Worm (Caenorhabditis elegans) whole organism, young adult: ENCODE data around the gene F37H8.5.
A peak's percentile ranks its signal among the peaks of the same experiment; 100 is the strongest.

ENCODE experiments used
- F10E7.11 ChIP-seq: sonication (generic microtip); optimal IDR thresholded peaks from 2 replicates; lab custom pipeline; 2017; ENCODE audit warnings: mild to moderate bottlenecking, missing genetic modification characterization, moderate library complexity, missing compliant biosample characterization
- F22D6.2 ChIP-seq: sonication (generic microtip); optimal IDR thresholded peaks from 2 replicates; lab custom pipeline; 2016; ENCODE audit warnings: mild to moderate bottlenecking, missing genetic modification characterization, missing compliant biosample characterization
- F33H1.4 ChIP-seq: fragments of 200-800 bp; sonication (Bioruptor generic); IDR thresholded peaks from 2 replicates; pipeline ENCODE4 v1.3.6; 2022; ENCODE audit warnings: missing genetic modification reagents, missing genetic modification characterization, missing compliant biosample characterization
- F39B2.1 ChIP-seq: fragments of 200-800 bp; sonication (Bioruptor generic); IDR thresholded peaks from 2 replicates; pipeline ENCODE4 v1.3.6; 2022; ENCODE audit warnings: missing genetic modification reagents, missing genetic modification characterization, missing compliant biosample characterization
- F49E8.2 ChIP-seq: sonication (generic microtip); optimal IDR thresholded peaks from 3 replicates; lab custom pipeline; 2017; ENCODE audit warnings: missing genetic modification characterization, mild to moderate bottlenecking, missing compliant biosample characterization, antibody characterized with exemption, moderate library complexity; ENCODE audit not compliant: insufficient read depth
- F57A8.1 ChIP-seq: fragments of 200-800 bp; sonication (Bioruptor generic); optimal IDR thresholded peaks from 2 replicates; lab custom pipeline; 2018; ENCODE audit warnings: mild to moderate bottlenecking, missing genetic modification characterization, moderate library complexity, missing compliant biosample characterization
- K12H6.12 ChIP-seq: fragments of 200-800 bp; sonication (Bioruptor generic); optimal IDR thresholded peaks from 2 replicates; lab custom pipeline; 2018; ENCODE audit warnings: mild to moderate bottlenecking, missing genetic modification characterization, missing compliant biosample characterization
- T26A5.8 ChIP-seq: sonication (generic microtip); optimal IDR thresholded peaks from 2 replicates; lab custom pipeline; 2016; ENCODE audit warnings: missing genetic modification characterization, missing compliant biosample characterization
- Y53F4B.3 ChIP-seq: fragments of 200-800 bp; sonication (Bioruptor generic); IDR thresholded peaks from 2 replicates; pipeline ENCODE4 v1.3.6; 2022; ENCODE audit warnings: missing genetic modification reagents, missing genetic modification characterization, missing compliant biosample characterization
- Y56A3A.18 ChIP-seq: fragments of 200-800 bp; sonication (Bioruptor generic); IDR thresholded peaks from 2 replicates; pipeline ENCODE4 v1.3.6; 2022; ENCODE audit warnings: missing genetic modification reagents, missing genetic modification characterization, missing compliant biosample characterization
- Y67H2A.10 ChIP-seq: fragments of 200-800 bp; sonication (Bioruptor generic); conservative IDR thresholded peaks from 2 replicates; pipeline ENCODE4 v1.3.6; 2022; ENCODE audit warnings: missing genetic modification reagents, missing genetic modification characterization, missing compliant biosample characterization
- Y79H2A.3 ChIP-seq: fragments of 200-800 bp; sonication (Bioruptor generic); conservative IDR thresholded peaks from 2 replicates; pipeline ENCODE4 v1.3.6; 2022; ENCODE audit warnings: missing genetic modification reagents, missing genetic modification characterization, missing compliant biosample characterization
- Y95B8A.8 ChIP-seq: fragments of 200-800 bp; sonication (Bioruptor generic); IDR thresholded peaks from 2 replicates; pipeline ENCODE4 v1.3.6; 2022; ENCODE audit warnings: missing genetic modification reagents, missing genetic modification characterization, missing compliant biosample characterization
- aptf-3 ChIP-seq: fragments of 200-800 bp; sonication (Bioruptor generic); IDR thresholded peaks from 2 replicates; pipeline ENCODE4 v1.3.6; 2022; ENCODE audit warnings: missing genetic modification characterization, missing compliant biosample characterization
- attf-3 ChIP-seq: fragments of 200-800 bp; sonication (Bioruptor generic); conservative IDR thresholded peaks from 2 replicates; pipeline ENCODE4 v1.3.6; 2022; ENCODE audit warnings: missing genetic modification reagents, missing genetic modification characterization, missing compliant biosample characterization
- cebp-1 ChIP-seq, 2 experiments: fragments of 200-800 bp in 1 of 2; sonication (Bioruptor generic) in 1 of 2; sonication (generic microtip) in 1 of 2; IDR thresholded peaks in 1 of 2; optimal IDR thresholded peaks in 1 of 2; 2 replicates each; pipeline versions ENCODE4 v1.3.6 to Lab custom; 2017 to 2022; ENCODE audit warnings: missing compliant biosample characterization in 2 of 2, missing genetic modification characterization in 2 of 2, mild to moderate bottlenecking in 1 of 2, missing genetic modification reagents in 1 of 2, moderate library complexity in 1 of 2
- cebp-2 ChIP-seq: fragments of 200-800 bp; sonication (Bioruptor generic); IDR thresholded peaks from 2 replicates; pipeline ENCODE4 v1.3.6; 2022; ENCODE audit warnings: missing genetic modification characterization, missing compliant biosample characterization
- ceh-79 ChIP-seq: sonication (generic microtip); optimal IDR thresholded peaks from 2 replicates; lab custom pipeline; 2017; ENCODE audit warnings: mild to moderate bottlenecking, missing genetic modification characterization, missing compliant biosample characterization
- dpff-1 ChIP-seq: sonication (generic microtip); optimal IDR thresholded peaks from 2 replicates; lab custom pipeline; 2017; ENCODE audit warnings: mild to moderate bottlenecking, missing genetic modification characterization, missing compliant biosample characterization
- efl-1 ChIP-seq: fragments of 150-350 bp; optimal IDR thresholded peaks from 2 replicates; lab custom pipeline; 2014; ENCODE audit warnings: missing biosample characterization, missing genetic modification reagents, missing genetic modification characterization
- egl-18 ChIP-seq: fragments of 200-800 bp; sonication (Bioruptor generic); IDR thresholded peaks from 2 replicates; pipeline ENCODE4 v1.3.6; 2022; ENCODE audit warnings: missing genetic modification reagents, missing genetic modification characterization, missing compliant biosample characterization
- ets-4 ChIP-seq: fragments of 200-800 bp; sonication (Bioruptor generic); optimal IDR thresholded peaks from 2 replicates; lab custom pipeline; 2018; ENCODE audit warnings: mild to moderate bottlenecking, missing genetic modification characterization, missing compliant biosample characterization
- fkh-3 ChIP-seq: sonication (generic microtip); optimal IDR thresholded peaks from 2 replicates; lab custom pipeline; 2016; ENCODE audit warnings: mild to moderate bottlenecking, missing genetic modification characterization, missing compliant biosample characterization
- gei-17 ChIP-seq: fragments of 200-800 bp; sonication (Bioruptor generic); optimal IDR thresholded peaks from 2 replicates; lab custom pipeline; 2018; ENCODE audit warnings: mild to moderate bottlenecking, missing genetic modification characterization, missing compliant biosample characterization
- hlh-26 ChIP-seq: fragments of 200-800 bp; sonication (Bioruptor generic); conservative IDR thresholded peaks from 2 replicates; pipeline ENCODE4 v1.3.6; 2022; ENCODE audit warnings: missing genetic modification reagents, missing genetic modification characterization, missing compliant biosample characterization
- hmg-1.2 ChIP-seq: fragments of 200-800 bp; sonication (Bioruptor generic); IDR thresholded peaks from 2 replicates; pipeline ENCODE4 v1.3.6; 2022; ENCODE audit warnings: missing genetic modification reagents, missing genetic modification characterization, missing compliant biosample characterization
- hmg-20 ChIP-seq: fragments of 200-800 bp; sonication (Bioruptor generic); IDR thresholded peaks from 2 replicates; pipeline ENCODE4 v1.3.6; 2022; ENCODE audit warnings: missing genetic modification reagents, missing genetic modification characterization, missing compliant biosample characterization
- hrde-1 ChIP-seq: sonication (generic microtip); optimal IDR thresholded peaks from 2 replicates; lab custom pipeline; 2016; ENCODE audit warnings: missing genetic modification characterization, mild to moderate bottlenecking, missing compliant biosample characterization, moderate library complexity, missing genotype, missing genetic modification reagents, borderline replicate concordance
- lin-26 ChIP-seq: fragments of 200-800 bp; sonication (Bioruptor generic); IDR thresholded peaks from 2 replicates; pipeline ENCODE4 v1.3.6; 2022; ENCODE audit warnings: missing genetic modification reagents, missing genetic modification characterization, missing compliant biosample characterization
- lin-40 ChIP-seq: sonication (generic microtip); optimal IDR thresholded peaks from 2 replicates; lab custom pipeline; 2016; ENCODE audit warnings: missing genetic modification characterization, mild to moderate bottlenecking, missing compliant biosample characterization, missing genotype, missing genetic modification reagents
- madf-10 ChIP-seq: sonication (generic microtip); optimal IDR thresholded peaks from 2 replicates; lab custom pipeline; 2016; ENCODE audit warnings: mild to moderate bottlenecking, missing genetic modification characterization, missing compliant biosample characterization
- madf-3 ChIP-seq: fragments of 200-800 bp; sonication (Bioruptor generic); IDR thresholded peaks from 2 replicates; pipeline ENCODE4 v1.3.6; 2022; ENCODE audit warnings: missing genetic modification reagents, missing genetic modification characterization, missing compliant biosample characterization
- mxl-1 ChIP-seq: sonication (generic microtip); optimal IDR thresholded peaks from 2 replicates; lab custom pipeline; 2016; ENCODE audit warnings: missing genetic modification characterization, missing compliant biosample characterization
- nfya-2 ChIP-seq: fragments of 200-800 bp; sonication (Bioruptor generic); IDR thresholded peaks from 2 replicates; pipeline ENCODE4 v1.3.6; 2022; ENCODE audit warnings: missing genetic modification reagents, missing genetic modification characterization, missing compliant biosample characterization
- nhr-80 ChIP-seq: sonication (generic microtip); optimal IDR thresholded peaks from 2 replicates; lab custom pipeline; 2016; ENCODE audit warnings: missing genetic modification characterization, missing compliant biosample characterization
- rcor-1 ChIP-seq: fragments of 200-800 bp; sonication (Bioruptor generic); IDR thresholded peaks from 2 replicates; pipeline ENCODE4 v1.3.6; 2022; ENCODE audit warnings: missing genetic modification reagents, missing genetic modification characterization, missing compliant biosample characterization
- rpc-1 ChIP-seq, 2 experiments: fragments of 150-350 bp in 1 of 2; sonication (generic microtip) in 1 of 2; optimal IDR thresholded peaks; 2 replicates each; lab custom pipeline; 2014 to 2018; ENCODE audit warnings: missing biosample characterization in 1 of 2, missing genetic modification characterization in 1 of 2, missing genetic modification reagents in 1 of 2, missing genotype in 1 of 2
- snpc-1.3 ChIP-seq: sonication (generic microtip); optimal IDR thresholded peaks from 2 replicates; lab custom pipeline; 2017; ENCODE audit warnings: missing genetic modification characterization, mild to moderate bottlenecking, missing compliant biosample characterization, antibody characterized with exemption, moderate library complexity, missing genotype, missing genetic modification reagents; ENCODE audit not compliant: insufficient read depth
- somi-1 ChIP-seq: fragments of 200-800 bp; sonication (Bioruptor generic); optimal IDR thresholded peaks from 2 replicates; lab custom pipeline; 2018; ENCODE audit warnings: mild to moderate bottlenecking, missing genetic modification characterization, missing compliant biosample characterization
- sptf-2 ChIP-seq: fragments of 200-800 bp; sonication (Bioruptor generic); optimal IDR thresholded peaks from 2 replicates; lab custom pipeline; 2018; ENCODE audit warnings: mild to moderate bottlenecking, missing genetic modification characterization, missing compliant biosample characterization
- tbx-9 ChIP-seq: sonication (generic microtip); optimal IDR thresholded peaks from 2 replicates; lab custom pipeline; 2016; ENCODE audit warnings: borderline replicate concordance, missing genetic modification characterization, inconsistent platforms, missing compliant biosample characterization
- unc-130 ChIP-seq: sonication (generic microtip); optimal IDR thresholded peaks from 2 replicates; lab custom pipeline; 2016; ENCODE audit warnings: missing genetic modification reagents, missing genetic modification characterization, missing compliant biosample characterization
- unc-62 ChIP-seq: fragments of 150-350 bp; optimal IDR thresholded peaks from 2 replicates; lab custom pipeline; 2014; ENCODE audit warnings: missing biosample characterization, missing genetic modification reagents, missing genetic modification characterization
- xnd-1 ChIP-seq: sonication (generic microtip); optimal IDR thresholded peaks from 2 replicates; lab custom pipeline; 2016; ENCODE audit warnings: missing genotype, missing genetic modification reagents, missing genetic modification characterization, missing compliant biosample characterization
- zim-3 ChIP-seq: sonication (generic microtip); optimal IDR thresholded peaks from 2 replicates; lab custom pipeline; 2017; ENCODE audit warnings: mild to moderate bottlenecking, missing genetic modification characterization, moderate library complexity, missing compliant biosample characterization
- ztf-22 ChIP-seq: fragments of 200-800 bp; sonication (Bioruptor generic); optimal IDR thresholded peaks from 2 replicates; lab custom pipeline; 2018; ENCODE audit warnings: mild to moderate bottlenecking, missing genetic modification characterization, moderate library complexity, missing compliant biosample characterization
- ztf-26 ChIP-seq: sonication (generic microtip); optimal IDR thresholded peaks from 2 replicates; lab custom pipeline; 2017; ENCODE audit warnings: missing genetic modification characterization, missing compliant biosample characterization
- ztf-3 ChIP-seq: fragments of 200-800 bp; sonication (Bioruptor generic); optimal IDR thresholded peaks from 2 replicates; lab custom pipeline; 2018; ENCODE audit warnings: mild to moderate bottlenecking, missing genetic modification characterization, missing compliant biosample characterization

Gene F37H8.5

ce11 chrII:11224045-11224481 lies 36.1 kb downstream of the F37H8.5 start (continued):
- TF ChIP-seq ztf-22 (GFP tag; lab: Kevin White, UChicago) (no peak), zim-3 (tag; lab: Kevin White, UChicago) (no peak), rpc-1 (optimal IDR thresholded peaks at IDR 0.05; lab: Kevin White, UChicago) (no peak), rpc-1 (tag; optimal IDR thresholded peaks at IDR 0.05; lab: Kevin White, UChicago) (peak; percentile 24), tbx-9 (tag; lab: Kevin White, UChicago) (peak; percentile 11), somi-1 (GFP tag; lab: Kevin White, UChicago) (peak; percentile 3), unc-130 (peak; percentile 33), F49E8.2 (tag; lab: Kevin White, UChicago) (peak; percentile 88), F22D6.2 (tag; lab: Kevin White, UChicago) (no peak), T26A5.8 (no peak), sptf-2 (no peak), ets-4 (GFP tag; lab: Kevin White, UChicago) (peak; percentile 74), hmg-1.2 (peak; percentile 98), egl-18 (GFP tag; lab: Robert Waterston, UW) (no peak), dpff-1 (tag; lab: Kevin White, UChicago) (peak; percentile 68), ceh-79 (tag; lab: Kevin White, UChicago) (no peak), rcor-1 (GFP tag; lab: Robert Waterston, UW) (peak; percentile 91), F39B2.1 (GFP tag; lab: Robert Waterston, UW) (no peak), Y67H2A.10 (no peak), madf-10 (peak; percentile 66), mxl-1 (tag; lab: Kevin White, UChicago) (no peak), ztf-26 (tag; lab: Kevin White, UChicago) (no peak), snpc-1.3 (tag; lab: Kevin White, UChicago) (peak; percentile 95), F57A8.1 (no peak), hmg-20 (GFP tag; lab: Robert Waterston, UW) (peak; percentile 68; the same call in 1 of the 2 replicates), hlh-26 (no peak), Y56A3A.18 (GFP tag; lab: Robert Waterston, UW) (peak; percentile 66; the same call in 1 of the 2 replicates), ztf-3 (no peak), fkh-3 (tag; lab: Kevin White, UChicago) (no peak), Y79H2A.3 (GFP tag; lab: Robert Waterston, UW) (0 out of 2 replicates have a peak, but pooled peaks have one; percentile 67), unc-62 (no peak), aptf-3 (GFP tag; lab: Robert Waterston, UW) (0 out of 2 replicates have a peak, but pooled peaks have one; percentile 9), lin-40 (tag; lab: Kevin White, UChicago) (peak; percentile 81), cebp-2 (GFP tag; lab: Robert Waterston, UW) (no peak), Y53F4B.3 (no peak), F10E7.11 (tag; lab: Kevin White, UChicago) (no peak), nhr-80 (tag; lab: Kevin White, UChicago) (peak; percentile 60), lin-26 (GFP tag; lab: Robert Waterston, UW) (peak; percentile 64; the same call in 1 of the 2 replicates), madf-3 (GFP tag; lab: Robert Waterston, UW) (peak; percentile 76; the same call in 1 of the 2 replicates), K12H6.12 (tag; lab: Kevin White, UChicago) (peak; percentile 38), F33H1.4 (GFP tag; lab: Robert Waterston, UW) (peak; percentile 74), hrde-1 (tag; lab: Kevin White, UChicago) (peak; percentile 32), gei-17 (peak; percentile 78), efl-1 (GFP tag; lab: Kevin White, UChicago) (peak; percentile 40), nfya-2 (GFP tag; lab: Robert Waterston, UW) (no peak), xnd-1 (peak; percentile 82), Y95B8A.8 (no peak), cebp-1 (GFP tag; IDR thresholded peaks at IDR 0.05; lab: Robert Waterston, UW) (no peak), cebp-1 (tag; optimal IDR thresholded peaks at IDR 0.05; lab: Kevin White, UChicago) (no peak), attf-3 (GFP tag; lab: Robert Waterston, UW) (peak; percentile 62)
